Fruit fly (Drosophila melanogaster): Measurements from ENCODE around the gene CG9399.

Gene CG9399

dm6 chr3R:9613124-9613523, 39.1 kb upstream of the CG9399 start (continued):
- TF ChIP-seq unpg (GFP tag; optimal IDR thresholded peaks at IDR 0.05) (peak; percentile 67), Hr78 (GFP tag; optimal IDR thresholded peaks at IDR 0.05) (no peak), z (GFP tag; IDR thresholded peaks at IDR 0.05) (no peak), D19B (GFP tag; optimal IDR thresholded peaks at IDR 0.05) (peak; percentile 32), CG3995 (GFP tag; optimal IDR thresholded peaks at IDR 0.05) (no peak), pnt (GFP tag; optimal IDR thresholded peaks at IDR 0.05) (peak; percentile 31), CG34224 (GFP tag; IDR thresholded peaks at IDR 0.05; ENCODE audit: partially characterized antibody) (no peak), dan (GFP tag; IDR thresholded peaks at IDR 0.05) (no peak), CTCF (GFP tag; optimal IDR thresholded peaks at IDR 0.05) (no peak), CG6254 (GFP tag; optimal IDR thresholded peaks at IDR 0.05) (peak; percentile 30), zen2 (GFP tag; IDR thresholded peaks at IDR 0.05; ENCODE audit: partially characterized antibody) (no peak), Awh (GFP tag; IDR thresholded peaks at IDR 0.05) (0 out of 2 replicates have a peak, but pooled peaks have one; percentile 44), slbo (GFP tag; IDR thresholded peaks at IDR 0.05) (peak; percentile 63; the same call in 1 of the 2 replicates), Elba2 (GFP tag; optimal IDR thresholded peaks at IDR 0.05) (no peak), ranshi (GFP tag; IDR thresholded peaks at IDR 0.05) (peak; percentile 68; the same call in 1 of the 2 replicates), CG17802 (tag; optimal IDR thresholded peaks at IDR 0.05) (no peak), sc (optimal IDR thresholded peaks at IDR 0.05) (no peak), sc (GFP tag; optimal IDR thresholded peaks at IDR 0.05) (no peak), ttk (GFP tag; IDR thresholded peaks at IDR 0.05) (peak; percentile 59), CG3838 (GFP tag; optimal IDR thresholded peaks at IDR 0.05) (no peak), CG18599 (GFP tag; optimal IDR thresholded peaks at IDR 0.05) (peak; percentile 81), CG12071 (GFP tag; optimal IDR thresholded peaks at IDR 0.05) (peak; percentile 67), dm (GFP tag; optimal IDR thresholded peaks at IDR 0.05) (no peak), Antp (GFP tag; optimal IDR thresholded peaks at IDR 0.05) (peak; percentile 58), CG4360 (GFP tag; IDR thresholded peaks at IDR 0.05) (no peak), pan (optimal IDR thresholded peaks at IDR 0.05) (no peak), pan (GFP tag; optimal IDR thresholded peaks at IDR 0.05 in 1 of 2, IDR thresholded peaks at IDR 0.05 in 1 of 2) (peak in 1 of 2 experiments; percentile 72), disco-r (GFP tag; optimal IDR thresholded peaks at IDR 0.05) (peak; percentile 8), knrl (GFP tag; IDR thresholded peaks at IDR 0.05; ENCODE audit: partially characterized antibody) (no peak), HmgZ (tag; optimal IDR thresholded peaks at IDR 0.05) (peak; percentile 18), bsh (GFP tag; optimal IDR thresholded peaks at IDR 0.05) (peak; percentile 6 to 57), CG12299 (tag; optimal IDR thresholded peaks at IDR 0.05) (no peak), CG8089 (GFP tag; optimal IDR thresholded peaks at IDR 0.05) (peak; percentile 36), chinmo (GFP tag; IDR thresholded peaks at IDR 0.05; ENCODE audit: partially characterized antibody) (no peak), cg (GFP tag; optimal IDR thresholded peaks at IDR 0.05) (no peak), dmrt99B (tag; optimal IDR thresholded peaks at IDR 0.05) (peak; percentile 75), CG17829 (tag; optimal IDR thresholded peaks at IDR 0.05) (peak; percentile 24), gem (tag; optimal IDR thresholded peaks at IDR 0.05) (peak; percentile 77), NFAT (GFP tag; IDR thresholded peaks at IDR 0.05) (no peak), CG18262 (tag; optimal IDR thresholded peaks at IDR 0.05) (no peak), CG15479 (GFP tag; optimal IDR thresholded peaks at IDR 0.05) (no peak), Optix (GFP tag; IDR thresholded peaks at IDR 0.05) (no peak), Med (GFP tag) (peak; percentile 96), phol (tag; optimal IDR thresholded peaks at IDR 0.05) (peak; percentile 59), C15 (GFP tag; IDR thresholded peaks at IDR 0.05) (no peak), CG7556 (GFP tag; optimal IDR thresholded peaks at IDR 0.05) (peak; percentile 46), HLH4C (GFP tag; IDR thresholded peaks at IDR 0.05; ENCODE audit: partially characterized antibody) (no peak), CG10543 (GFP tag; optimal IDR thresholded peaks at IDR 0.05) (no peak), B-H2 (GFP tag; optimal IDR thresholded peaks at IDR 0.05) (no peak), Ets65A (GFP tag) (peak; percentile 91), bigmax (GFP tag; optimal IDR thresholded peaks at IDR 0.05) (no peak)

Data from whole organism, embryonic.